Fruit fly (Drosophila melanogaster): ENCODE measurements around the gene CG31606.

The CG31606 gene

dm6 chr2L:8146994-8147661 lies at the start of gene CG31606:
Gene CG31606, plus strand, starts transcription at chr2L:8147611.
- TF ChIP-seq vvl (GFP tag; IDR thresholded peaks at IDR 0.05) (peak; percentile 58; the same call in 1 of the 2 replicates), chinmo (GFP tag; IDR thresholded peaks at IDR 0.05; ENCODE audit: partially characterized antibody) (0 out of 4 replicates have a peak, but pooled peaks have one; percentile 32), Eip74EF (GFP tag; optimal IDR thresholded peaks at IDR 0.05) (peak in 1 of 2 experiments; percentile 75), Ets65A (GFP tag) (peak; percentile 24), CG43689 (GFP tag; IDR thresholded peaks at IDR 0.05) (no peak)

dm6 chr2L:8097964-8098945 lies 49.2 kb upstream of the CG31606 start:
- TF ChIP-seq CG11504 (tag; optimal IDR thresholded peaks at IDR 0.05), result peak; percentile 8
- 0 out of 2 replicates have a peak, but pooled peaks have one; percentile 41 for TF ChIP-seq stc (GFP tag; IDR thresholded peaks at IDR 0.05)
- no peak for TF ChIP-seq danr (GFP tag; IDR thresholded peaks at IDR 0.05)
- peak; percentile 94 for TF ChIP-seq CG8281 (tag; optimal IDR thresholded peaks at IDR 0.05)
- peak; percentile 18 for TF ChIP-seq gem (tag; optimal IDR thresholded peaks at IDR 0.05)
- TF ChIP-seq Asciz (GFP tag; optimal IDR thresholded peaks at IDR 0.05), result peak; percentile 30
- TF ChIP-seq Kr (GFP tag; optimal IDR thresholded peaks at IDR 0.05), result no peak
- TF ChIP-seq CG7745 (tag; optimal IDR thresholded peaks at IDR 0.05), result peak; percentile 90
- 0 out of 2 replicates have a peak, but pooled peaks have one; percentile 43 for TF ChIP-seq bbx (GFP tag; IDR thresholded peaks at IDR 0.05; ENCODE audit: partially characterized antibody)
- peak; percentile 55 for TF ChIP-seq sens (GFP tag)
- TF ChIP-seq CG6654 (GFP tag; optimal IDR thresholded peaks at IDR 0.05), result peak; percentile 97
- peak in 1 of 2 experiments; percentile 2 for TF ChIP-seq Hr51 (GFP tag; optimal IDR thresholded peaks at IDR 0.05)
- TF ChIP-seq eve (GFP tag; optimal IDR thresholded peaks at IDR 0.05), result peak in 1 of 2 experiments; percentile 8
- TF ChIP-seq cg (GFP tag; optimal IDR thresholded peaks at IDR 0.05), result peak; percentile 28
- TF ChIP-seq cad (GFP tag; optimal IDR thresholded peaks at IDR 0.05), result peak; percentile 66
- TF ChIP-seq cwo (GFP tag; optimal IDR thresholded peaks at IDR 0.05), result peak; percentile 89
- TF ChIP-seq CG2120 (GFP tag; optimal IDR thresholded peaks at IDR 0.05), result peak; percentile 11
- TF ChIP-seq CG15696 (tag; optimal IDR thresholded peaks at IDR 0.05), result no peak
- 0 out of 3 replicates have a peak, but pooled peaks have one; percentile 10 for TF ChIP-seq CG2199 (GFP tag; IDR thresholded peaks at IDR 0.05)
- no peak for TF ChIP-seq maf-S (GFP tag; optimal IDR thresholded peaks at IDR 0.05)
- TF ChIP-seq CG12391 (tag; optimal IDR thresholded peaks at IDR 0.05), result peak; percentile 4
- 0 out of 3 replicates have a peak, but pooled peaks have one; percentile 20 for TF ChIP-seq otp (GFP tag; IDR thresholded peaks at IDR 0.05)
- TF ChIP-seq Pdp1 (GFP tag; optimal IDR thresholded peaks at IDR 0.05), result peak in 1 of 2 experiments; percentile 78
- peak; percentile 88 for TF ChIP-seq CG7987 (GFP tag; optimal IDR thresholded peaks at IDR 0.05)
- peak; percentile 39 for TF ChIP-seq Med (GFP tag)
- no peak for TF ChIP-seq CG34376 (GFP tag; optimal IDR thresholded peaks at IDR 0.05)

dm6 chr2L:8099050-8099449 lies 48.4 kb upstream of the CG31606 start:
- no peak for TF ChIP-seq CG6791 (GFP tag; IDR thresholded peaks at IDR 0.05; ENCODE audit: partially characterized antibody)
- TF ChIP-seq crc (GFP tag; optimal IDR thresholded peaks at IDR 0.05), result no peak
- TF ChIP-seq Dbx (GFP tag; IDR thresholded peaks at IDR 0.05), result peak; percentile 34; the same call in 1 of the 3 replicates
- TF ChIP-seq Nf-YA (GFP tag; IDR thresholded peaks at IDR 0.05), result 0 out of 2 replicates have a peak, but pooled peaks have one; percentile 7
- no peak for TF ChIP-seq wek (GFP tag; optimal IDR thresholded peaks at IDR 0.05)
- no peak for TF ChIP-seq Fer3 (tag; optimal IDR thresholded peaks at IDR 0.05)
- no peak for TF ChIP-seq CG18599 (GFP tag; optimal IDR thresholded peaks at IDR 0.05)
- TF ChIP-seq sug (tag; optimal IDR thresholded peaks at IDR 0.05), result peak; percentile 60
- peak; percentile 95 for TF ChIP-seq sd (tag; optimal IDR thresholded peaks at IDR 0.05)
- peak; percentile 67; the same call in 1 of the 4 replicates for TF ChIP-seq chinmo (GFP tag; IDR thresholded peaks at IDR 0.05; ENCODE audit: partially characterized antibody)
- TF ChIP-seq sr (GFP tag; IDR thresholded peaks at IDR 0.05), result 0 out of 3 replicates have a peak, but pooled peaks have one; percentile 3
- TF ChIP-seq Rfx (GFP tag; IDR thresholded peaks at IDR 0.05), result 0 out of 2 replicates have a peak, but pooled peaks have one; percentile 10
- TF ChIP-seq CG12769 (tag; optimal IDR thresholded peaks at IDR 0.05), result peak; percentile 73
- TF ChIP-seq CG10431 (GFP tag; optimal IDR thresholded peaks at IDR 0.05), result no peak

Data from whole organism, embryonic.